Fruit fly (Drosophila melanogaster): ENCODE data around the gene Spn28Da.

The Spn28Da gene

dm6 chr2L:7916368-7916767, 27.4 kb upstream of the Spn28Da start (continued):
- TF ChIP-seq oc (tag; optimal IDR thresholded peaks at IDR 0.05) (peak; percentile 37), CG4360 (GFP tag; IDR thresholded peaks at IDR 0.05) (no peak), CG13775 (GFP tag; optimal IDR thresholded peaks at IDR 0.05) (peak; percentile 62), HmgD (GFP tag; optimal IDR thresholded peaks at IDR 0.05) (no peak), lola (GFP tag; optimal IDR thresholded peaks at IDR 0.05) (no peak), CG10209 (GFP tag; optimal IDR thresholded peaks at IDR 0.05) (peak; percentile 76), Gug (GFP tag; IDR thresholded peaks at IDR 0.05) (peak; percentile 51; the same call in 2 of the 4 replicates), CG17802 (tag; optimal IDR thresholded peaks at IDR 0.05) (no peak), sob (GFP tag; IDR thresholded peaks at IDR 0.05) (peak; percentile 84), aop (GFP tag; IDR thresholded peaks at IDR 0.05) (0 out of 2 replicates have a peak, but pooled peaks have one; percentile 40), Deaf1 (tag; optimal IDR thresholded peaks at IDR 0.05) (no peak), YL-1 (GFP tag; optimal IDR thresholded peaks at IDR 0.05) (no peak), CG7556 (GFP tag; optimal IDR thresholded peaks at IDR 0.05) (peak; percentile 72), CG3163 (GFP tag; optimal IDR thresholded peaks at IDR 0.05) (no peak), CG14014 (GFP tag; IDR thresholded peaks at IDR 0.05) (peak; percentile 82), hkb (optimal IDR thresholded peaks at IDR 0.05) (no peak), hkb (GFP tag; IDR thresholded peaks at IDR 0.05) (peak; percentile 83), Rx (GFP tag; IDR thresholded peaks at IDR 0.05) (peak; percentile 46), CG14965 (GFP tag; optimal IDR thresholded peaks at IDR 0.05; ENCODE audit: borderline replicate concordance) (no peak), maf-S (GFP tag; optimal IDR thresholded peaks at IDR 0.05) (peak; percentile 47), CG9215 (GFP tag; IDR thresholded peaks at IDR 0.05) (peak; percentile 34; the same call in 1 of the 2 replicates), croc (GFP tag; conservative IDR thresholded peaks at IDR 0.05) (no peak; the same call in 2 of the 3 replicates), ase (GFP tag; IDR thresholded peaks at IDR 0.05) (peak; percentile 38; the same call in 1 of the 3 replicates), Nf-YC (tag; optimal IDR thresholded peaks at IDR 0.05) (no peak), CG43689 (GFP tag; IDR thresholded peaks at IDR 0.05) (peak; percentile 52), lilli (GFP tag; optimal IDR thresholded peaks at IDR 0.05) (peak; percentile 53), dimm (GFP tag; IDR thresholded peaks at IDR 0.05) (peak; percentile 46), exex (tag; optimal IDR thresholded peaks at IDR 0.05) (no peak), Fer2 (tag; optimal IDR thresholded peaks at IDR 0.05) (no peak), ems (GFP tag; optimal IDR thresholded peaks at IDR 0.05) (no peak), CG6272 (GFP tag; IDR thresholded peaks at IDR 0.05) (peak; percentile 54; the same call in 1 of the 2 replicates), Max (GFP tag; optimal IDR thresholded peaks at IDR 0.05) (no peak), Opbp (GFP tag; IDR thresholded peaks at IDR 0.05; ENCODE audit: partially characterized antibody) (no peak), rib (GFP tag; IDR thresholded peaks at IDR 0.05) (no peak), Nf-YB (GFP tag; optimal IDR thresholded peaks at IDR 0.05) (peak; percentile 26), CG10366 (GFP tag; IDR thresholded peaks at IDR 0.05) (peak; percentile 82), Dref (GFP tag; IDR thresholded peaks at IDR 0.05) (no peak), CG8089 (GFP tag; optimal IDR thresholded peaks at IDR 0.05) (peak; percentile 31), Sox102F (GFP tag; optimal IDR thresholded peaks at IDR 0.05) (peak; percentile 83), CG9727 (GFP tag; optimal IDR thresholded peaks at IDR 0.05) (no peak), slou (GFP tag; optimal IDR thresholded peaks at IDR 0.05) (no peak), CG1602 (GFP tag; optimal IDR thresholded peaks at IDR 0.05) (peak; percentile 52), tup (GFP tag; optimal IDR thresholded peaks at IDR 0.05) (no peak), CG4404 (GFP tag; IDR thresholded peaks at IDR 0.05) (peak; percentile 35; the same call in 1 of the 2 replicates), btn (GFP tag; optimal IDR thresholded peaks at IDR 0.05) (no peak), Hmr (GFP tag; optimal IDR thresholded peaks at IDR 0.05) (peak; percentile 81), run (tag; optimal IDR thresholded peaks at IDR 0.05) (peak; percentile 43), CG8924 (tag; optimal IDR thresholded peaks at IDR 0.05) (peak; percentile 63), corto (GFP tag; optimal IDR thresholded peaks at IDR 0.05) (no peak), HLH4C (GFP tag; IDR thresholded peaks at IDR 0.05; ENCODE audit: partially characterized antibody) (no peak), crol (GFP tag; IDR thresholded peaks at IDR 0.05) (peak; percentile 66)

Data from whole organism, embryonic.